Fruit fly (Drosophila melanogaster): ENCODE measurements around the gene lsn.

The lsn gene

dm6 chr3R:21887588-21888007, 22.6 kb downstream of the lsn start (continued):
- TF ChIP-seq CG15479 (GFP tag; optimal IDR thresholded peaks at IDR 0.05) (no peak), ttk (GFP tag; IDR thresholded peaks at IDR 0.05) (peak; percentile 38; the same call in 1 of the 2 replicates), CG15601 (tag; optimal IDR thresholded peaks at IDR 0.05) (peak; percentile 1), CG4617 (GFP tag; optimal IDR thresholded peaks at IDR 0.05; ENCODE audit: borderline replicate concordance) (no peak), crp (GFP tag; optimal IDR thresholded peaks at IDR 0.05) (no peak), mam (GFP tag; optimal IDR thresholded peaks at IDR 0.05) (peak; percentile 0), CG17359 (tag; optimal IDR thresholded peaks at IDR 0.05) (peak; percentile 45), twi (tag; optimal IDR thresholded peaks at IDR 0.05) (no peak), CG9817 (tag; optimal IDR thresholded peaks at IDR 0.05) (peak; percentile 19), lab (GFP tag; optimal IDR thresholded peaks at IDR 0.05) (no peak), dimm (GFP tag; IDR thresholded peaks at IDR 0.05) (no peak), CG15011 (GFP tag; optimal IDR thresholded peaks at IDR 0.05) (no peak), danr (GFP tag; IDR thresholded peaks at IDR 0.05) (peak; percentile 24; the same call in 1 of the 2 replicates), Mes4 (GFP tag; optimal IDR thresholded peaks at IDR 0.05) (no peak), CG7357 (GFP tag; IDR thresholded peaks at IDR 0.05) (peak; percentile 45; the same call in 1 of the 3 replicates), Hmx (GFP tag; optimal IDR thresholded peaks at IDR 0.05) (no peak), lilli (GFP tag; optimal IDR thresholded peaks at IDR 0.05) (no peak), CG34224 (GFP tag; IDR thresholded peaks at IDR 0.05; ENCODE audit: partially characterized antibody) (no peak), odd (GFP tag; optimal IDR thresholded peaks at IDR 0.05) (no peak), Xrp1 (GFP tag; IDR thresholded peaks at IDR 0.05) (0 out of 2 replicates have a peak, but pooled peaks have one; percentile 42), CG32767 (GFP tag; IDR thresholded peaks at IDR 0.05) (no peak), CG12071 (GFP tag; optimal IDR thresholded peaks at IDR 0.05) (no peak), Awh (GFP tag; IDR thresholded peaks at IDR 0.05) (0 out of 2 replicates have a peak, but pooled peaks have one; percentile 43), pnt (GFP tag; optimal IDR thresholded peaks at IDR 0.05) (peak; percentile 35), CG10209 (GFP tag; optimal IDR thresholded peaks at IDR 0.05) (peak; percentile 22), CG12391 (tag; optimal IDR thresholded peaks at IDR 0.05) (peak; percentile 31), ham (GFP tag; IDR thresholded peaks at IDR 0.05) (no peak), mld (GFP tag; IDR thresholded peaks at IDR 0.05; ENCODE audit: partially characterized antibody) (no peak), Abd-B (GFP tag; optimal IDR thresholded peaks at IDR 0.05) (no peak), CG14710 (tag; optimal IDR thresholded peaks at IDR 0.05) (peak; percentile 38), tup (GFP tag; optimal IDR thresholded peaks at IDR 0.05) (no peak), chinmo (GFP tag; IDR thresholded peaks at IDR 0.05; ENCODE audit: partially characterized antibody) (no peak), CG8924 (tag; optimal IDR thresholded peaks at IDR 0.05) (peak; percentile 6), CG8944 (GFP tag; optimal IDR thresholded peaks at IDR 0.05) (peak; percentile 49), dysf (GFP tag; IDR thresholded peaks at IDR 0.05) (peak; percentile 65), onecut (GFP tag; IDR thresholded peaks at IDR 0.05) (0 out of 2 replicates have a peak, but pooled peaks have one; percentile 24), Ssrp (tag; optimal IDR thresholded peaks at IDR 0.05) (peak; percentile 15), sisA (GFP tag; IDR thresholded peaks at IDR 0.05) (peak; percentile 51; the same call in 1 of the 2 replicates), CG10979 (tag; optimal IDR thresholded peaks at IDR 0.05) (peak; percentile 49), Antp (GFP tag; optimal IDR thresholded peaks at IDR 0.05) (peak; percentile 25), sens (GFP tag) (peak; percentile 51), Kr (GFP tag; optimal IDR thresholded peaks at IDR 0.05) (no peak), Rx (GFP tag; IDR thresholded peaks at IDR 0.05) (peak; percentile 46; the same call in 1 of the 2 replicates), Asciz (GFP tag; optimal IDR thresholded peaks at IDR 0.05) (peak; percentile 40), CG4820 (GFP tag; optimal IDR thresholded peaks at IDR 0.05) (peak; percentile 44), CG33213 (GFP tag; optimal IDR thresholded peaks at IDR 0.05) (no peak), row (GFP tag; IDR thresholded peaks at IDR 0.05) (peak; percentile 66), CG2712 (tag; optimal IDR thresholded peaks at IDR 0.05) (peak; percentile 71), Chrac-16 (GFP tag; optimal IDR thresholded peaks at IDR 0.05) (peak; percentile 18), Meics (GFP tag; optimal IDR thresholded peaks at IDR 0.05) (peak; percentile 0)
